Worm (Caenorhabditis elegans) whole organism, L1 larva: ENCODE measurements around the gene sri-40.
"Not testable (repeated sequence)": the region's sequence is repeated elsewhere in the genome, so short reads cannot be mapped to it uniquely, and the experiment has no call there.

ENCODE experiments used
- Y116A8C.19 ChIP-seq: sonication (generic microtip); optimal IDR thresholded peaks from 2 replicates; lab custom pipeline; 2016; ENCODE audit warnings: missing compliant biosample characterization, missing genetic modification characterization, borderline replicate concordance
- aly-2 ChIP-seq: fragments of 150-350 bp; optimal IDR thresholded peaks from 2 replicates; lab custom pipeline; 2014; ENCODE audit warnings: missing biosample characterization, missing genetic modification characterization
- fkh-8 ChIP-seq: sonication (generic microtip); optimal IDR thresholded peaks from 2 replicates; lab custom pipeline; 2016; ENCODE audit warnings: mild to moderate bottlenecking, missing genetic modification characterization, missing compliant biosample characterization
- nhr-12 ChIP-seq: sonication (generic microtip); optimal IDR thresholded peaks from 2 replicates; lab custom pipeline; 2017; ENCODE audit warnings: missing biosample characterization, missing genetic modification characterization
- sox-4 ChIP-seq: sonication (generic microtip); optimal IDR thresholded peaks from 2 replicates; lab custom pipeline; 2016; ENCODE audit warnings: missing genetic modification characterization, missing compliant biosample characterization

ce11 chrII:3144552-3144951 lies 33.2 kb upstream of the sri-40 start, which contains the start of gene sri-43:
- TF ChIP-seq nhr-12, fkh-8, aly-2, sox-4, Y116A8C.19 (tag; lab: Kevin White, UChicago): not testable (repeated sequence)
